Worm (Caenorhabditis elegans) whole organism, early embryonic: ENCODE data around the gene F44E2.8.

Source experiments
- B0310.2 ChIP-seq: sonication (generic microtip); optimal IDR thresholded peaks from 2 replicates; lab custom pipeline; 2016; ENCODE audit warnings: mild to moderate bottlenecking, missing genetic modification characterization, missing compliant biosample characterization
- F13C5.2 ChIP-seq: sonication (generic microtip); optimal IDR thresholded peaks from 2 replicates; lab custom pipeline; 2017; ENCODE audit warnings: mild to moderate bottlenecking, missing genetic modification characterization, inconsistent platforms, missing compliant biosample characterization
- ama-1 ChIP-seq: fragments of 150-350 bp; optimal IDR thresholded peaks from 2 replicates; lab custom pipeline; 2014
- ceh-13 ChIP-seq: fragments of 200-800 bp; sonication (Bioruptor generic); optimal IDR thresholded peaks from 2 replicates; lab custom pipeline; 2018; ENCODE audit warnings: mild to moderate bottlenecking, missing genetic modification characterization, missing compliant biosample characterization
- ceh-36 ChIP-seq: sonication (generic microtip); optimal IDR thresholded peaks from 2 replicates; lab custom pipeline; 2016; ENCODE audit warnings: missing genetic modification characterization, inconsistent platforms, missing compliant biosample characterization
- ets-7 ChIP-seq: sonication (generic microtip); optimal IDR thresholded peaks from 2 replicates; lab custom pipeline; 2016; ENCODE audit warnings: missing genotype, missing genetic modification characterization, missing compliant biosample characterization
- hmbx-1 ChIP-seq: sonication (generic microtip); optimal IDR thresholded peaks from 2 replicates; lab custom pipeline; 2016; ENCODE audit warnings: mild to moderate bottlenecking, missing genetic modification characterization, missing compliant biosample characterization
- pes-1 ChIP-seq: fragments of 200-800 bp; sonication (Bioruptor generic); IDR thresholded peaks from 2 replicates; pipeline ENCODE4 v1.3.6; 2022; ENCODE audit warnings: missing genetic modification reagents, missing genetic modification characterization, missing compliant biosample characterization

DNA sequence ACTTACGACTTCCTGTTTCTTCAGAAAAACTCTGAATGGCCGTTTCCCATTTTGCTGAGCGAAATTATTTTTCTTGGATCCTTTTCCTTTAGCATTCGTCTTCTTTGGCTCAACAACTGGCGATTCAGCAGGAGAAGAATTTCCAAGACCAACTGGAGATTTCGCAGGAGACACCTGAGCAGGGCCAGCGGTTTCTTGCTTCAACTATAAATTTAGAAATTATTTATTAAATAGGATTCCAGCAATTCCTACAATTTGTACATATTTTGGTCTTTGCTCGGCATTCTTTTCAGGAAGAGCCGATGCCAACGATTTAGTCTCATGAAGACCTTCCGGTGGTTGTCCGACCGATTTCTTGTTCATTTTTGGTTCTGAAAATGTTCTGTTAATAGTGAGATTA is at the start of gene F44E2.8:
- TF ChIP-seq ama-1 (lab: Kevin White, UChicago) (no peak), B0310.2 (no peak), hmbx-1 (tag; lab: Kevin White, UChicago) (no peak), ceh-13 (GFP tag; lab: Kevin White, UChicago) (no peak), ets-7 (no peak), pes-1 (GFP tag; lab: Robert Waterston, UW) (no peak), F13C5.2 (tag; lab: Kevin White, UChicago) (no peak), ceh-36 (tag; lab: Kevin White, UChicago) (no peak)
